Worm (Caenorhabditis elegans) whole organism, early embryonic: ENCODE measurements around the gene T16G12.4.

Experiments used
- B0310.2 ChIP-seq: sonication (generic microtip); optimal IDR thresholded peaks from 2 replicates; lab custom pipeline; 2016; ENCODE audit warnings: mild to moderate bottlenecking, missing genetic modification characterization, missing compliant biosample characterization
- F13C5.2 ChIP-seq: sonication (generic microtip); optimal IDR thresholded peaks from 2 replicates; lab custom pipeline; 2017; ENCODE audit warnings: mild to moderate bottlenecking, missing genetic modification characterization, inconsistent platforms, missing compliant biosample characterization
- aly-1 ChIP-seq: sonication (generic microtip); optimal IDR thresholded peaks from 2 replicates; lab custom pipeline; 2016; ENCODE audit warnings: missing genetic modification characterization, missing compliant biosample characterization
- ama-1 ChIP-seq: fragments of 150-350 bp; optimal IDR thresholded peaks from 2 replicates; lab custom pipeline; 2014
- ceh-13 ChIP-seq: fragments of 200-800 bp; sonication (Bioruptor generic); optimal IDR thresholded peaks from 2 replicates; lab custom pipeline; 2018; ENCODE audit warnings: mild to moderate bottlenecking, missing genetic modification characterization, missing compliant biosample characterization
- ceh-36 ChIP-seq: sonication (generic microtip); optimal IDR thresholded peaks from 2 replicates; lab custom pipeline; 2016; ENCODE audit warnings: missing genetic modification characterization, inconsistent platforms, missing compliant biosample characterization
- ets-7 ChIP-seq: sonication (generic microtip); optimal IDR thresholded peaks from 2 replicates; lab custom pipeline; 2016; ENCODE audit warnings: missing genotype, missing genetic modification characterization, missing compliant biosample characterization
- flt-1 ChIP-seq: fragments of 200-800 bp; sonication (Bioruptor generic); IDR thresholded peaks from 2 replicates; pipeline ENCODE4 v1.3.6; 2022; ENCODE audit warnings: missing genetic modification characterization, missing compliant biosample characterization
- hmbx-1 ChIP-seq: sonication (generic microtip); optimal IDR thresholded peaks from 2 replicates; lab custom pipeline; 2016; ENCODE audit warnings: mild to moderate bottlenecking, missing genetic modification characterization, missing compliant biosample characterization
- hnd-1 ChIP-seq: sonication (generic microtip); optimal IDR thresholded peaks from 2 replicates; lab custom pipeline; 2016; ENCODE audit warnings: missing genetic modification characterization, missing compliant biosample characterization
- scrt-1 ChIP-seq: fragments of 200-800 bp; sonication (Bioruptor generic); IDR thresholded peaks from 2 replicates; pipeline ENCODE4 v1.3.6; 2022; ENCODE audit warnings: missing genetic modification characterization, missing compliant biosample characterization
- tbx-11 ChIP-seq: fragments of 200-800 bp; sonication (Bioruptor generic); IDR thresholded peaks from 2 replicates; pipeline ENCODE4 v1.3.6; 2022; ENCODE audit warnings: missing genetic modification characterization, missing compliant biosample characterization
- tbx-37 ChIP-seq: fragments of 200-800 bp; sonication (Bioruptor generic); conservative IDR thresholded peaks from 2 replicates; pipeline ENCODE4 v1.3.6; 2022; ENCODE audit warnings: missing genetic modification reagents, missing genetic modification characterization, missing compliant biosample characterization
- tra-4 ChIP-seq: sonication (generic microtip); optimal IDR thresholded peaks from 2 replicates; lab custom pipeline; 2017; ENCODE audit warnings: missing genetic modification characterization, missing compliant biosample characterization

- no peak for TF ChIP-seq ama-1 (lab: Kevin White, UChicago)
- no peak for TF ChIP-seq ceh-13 (GFP tag; lab: Kevin White, UChicago)
- TF ChIP-seq tbx-11 (GFP tag; lab: Robert Waterston, UW), result no peak
- no peak for TF ChIP-seq tra-4 (tag; lab: Kevin White, UChicago)
- TF ChIP-seq ceh-36 (tag; lab: Kevin White, UChicago), result no peak
- TF ChIP-seq ets-7 (tag; lab: Kevin White, UChicago), result no peak
- no peak for TF ChIP-seq hnd-1 (tag; lab: Kevin White, UChicago)
- TF ChIP-seq hmbx-1 (tag; lab: Kevin White, UChicago), result no peak
- TF ChIP-seq aly-1 (tag; lab: Kevin White, UChicago), result no peak
- no peak for TF ChIP-seq B0310.2 (tag; lab: Kevin White, UChicago)
- TF ChIP-seq F13C5.2, result no peak
- no peak for TF ChIP-seq flt-1 (GFP tag; lab: Robert Waterston, UW)
- TF ChIP-seq tbx-37 (GFP tag; lab: Robert Waterston, UW), result no peak
- no peak for TF ChIP-seq scrt-1 (GFP tag; lab: Robert Waterston, UW)
Measured at ce11 chrIII:10097981-10098380, 40.4 kb downstream of the T16G12.4 start, which contains the start of gene spop-1.
